Worm (Caenorhabditis elegans): ENCODE data around the gene tyr-2.
A peak's percentile ranks its signal among the peaks of the same experiment; 100 is the strongest.

Gene tyr-2

ce11 chrIII:13721066-13721465, 23.0 kb upstream of the tyr-2 start (continued):
- TF ChIP-seq nhr-6 (tag; optimal IDR thresholded peaks at IDR 0.05) (peak; percentile 10), ceh-62 (tag; optimal IDR thresholded peaks at IDR 0.05) (no peak), duxl-1 (tag; optimal IDR thresholded peaks at IDR 0.05; ENCODE audit: poor library complexity) (no peak), set-16 (GFP tag; IDR thresholded peaks at IDR 0.05) (peak; percentile 98), ctbp-1 (GFP tag; IDR thresholded peaks at IDR 0.05) (0 out of 2 replicates have a peak, but pooled peaks have one; percentile 34), rbr-2 (tag; optimal IDR thresholded peaks at IDR 0.05) (peak; percentile 9), pqm-1 (tag; optimal IDR thresholded peaks at IDR 0.05) (no peak), ceh-32 (tag; optimal IDR thresholded peaks at IDR 0.05; ENCODE audit: poor library complexity) (no peak), lim-7 (GFP tag; IDR thresholded peaks at IDR 0.05) (peak; percentile 63; the same call in 1 of the 2 replicates), attf-4 (tag; optimal IDR thresholded peaks at IDR 0.05) (no peak), hif-1 (tag; optimal IDR thresholded peaks at IDR 0.05) (peak in 1 of 2 experiments; percentile 54), mdl-1 (tag; optimal IDR thresholded peaks at IDR 0.05) (peak in 1 of 2 experiments; percentile 23), unc-130 (GFP tag; optimal IDR thresholded peaks at IDR 0.05) (no peak), daf-8 (GFP tag; IDR thresholded peaks at IDR 0.05) (no peak), nhr-102 (tag; optimal IDR thresholded peaks at IDR 0.05) (peak; percentile 16), T26A8.4 (GFP tag; IDR thresholded peaks at IDR 0.05) (peak; percentile 74), cey-2 (tag; optimal IDR thresholded peaks at IDR 0.05; ENCODE audit: borderline replicate concordance, insufficient read depth) (no peak), mep-1 (tag; optimal IDR thresholded peaks at IDR 0.05) (peak; percentile 28), skn-1 (tag; optimal IDR thresholded peaks at IDR 0.05) (no peak), snpc-1.2 (GFP tag; IDR thresholded peaks at IDR 0.05) (0 out of 2 replicates have a peak, but pooled peaks have one; percentile 39), php-3 (GFP tag; IDR thresholded peaks at IDR 0.05) (no peak; the same call in 1 of the 2 replicates)

ce11 chrIII:13721944-13722343, 22.1 kb upstream of the tyr-2 start:
- TF ChIP-seq aha-1 (tag) (peak; percentile 91), T20F7.1 (GFP tag; optimal IDR thresholded peaks at IDR 0.05) (peak; percentile 5), fos-1 (tag; optimal IDR thresholded peaks at IDR 0.05) (no peak), php-3 (GFP tag; IDR thresholded peaks at IDR 0.05) (0 out of 2 replicates have a peak, but pooled peaks have one; percentile 7), nhr-11 (tag; optimal IDR thresholded peaks at IDR 0.05) (no peak)

- TF ChIP-seq ceh-82 (tag; optimal IDR thresholded peaks at IDR 0.05): no peak
- TF ChIP-seq T20F7.1 (GFP tag; optimal IDR thresholded peaks at IDR 0.05): no peak
- peak; percentile 42; the same call in 1 of the 2 replicates for TF ChIP-seq nhr-42 (GFP tag; IDR thresholded peaks at IDR 0.05)
- no peak for TF ChIP-seq Y75B8A.6 (GFP tag; IDR thresholded peaks at IDR 0.05)
- TF ChIP-seq egl-43 (GFP tag; IDR thresholded peaks at IDR 0.05): 0 out of 2 replicates have a peak, but pooled peaks have one; percentile 51
- no peak for TF ChIP-seq F10B5.3 (tag; optimal IDR thresholded peaks at IDR 0.05)
- no peak for TF ChIP-seq nhr-77 (tag; optimal IDR thresholded peaks at IDR 0.05)
- TF ChIP-seq ceh-32 (tag; optimal IDR thresholded peaks at IDR 0.05; ENCODE audit: poor library complexity): no peak
- TF ChIP-seq Y48G9A.11 (GFP tag; IDR thresholded peaks at IDR 0.05): no peak
- no peak for TF ChIP-seq dmd-8 (GFP tag; IDR thresholded peaks at IDR 0.05)
- no peak for TF ChIP-seq F44E2.7 (GFP tag; IDR thresholded peaks at IDR 0.05)
- no peak for TF ChIP-seq gei-8 (GFP tag; optimal IDR thresholded peaks at IDR 0.05)
- TF ChIP-seq lim-7 (GFP tag; IDR thresholded peaks at IDR 0.05): no peak
- TF ChIP-seq php-3 (GFP tag; IDR thresholded peaks at IDR 0.05): no peak
- TF ChIP-seq pha-4 (GFP tag; IDR thresholded peaks at IDR 0.05): no peak
- no peak for TF ChIP-seq pha-4 (tag; optimal IDR thresholded peaks at IDR 0.05)
- TF ChIP-seq dpl-1 (GFP tag; optimal IDR thresholded peaks at IDR 0.05): no peak
- peak; percentile 18 for TF ChIP-seq hlh-30 (tag; optimal IDR thresholded peaks at IDR 0.05; ENCODE audit: insufficient read depth)
- TF ChIP-seq hlh-11 (tag; optimal IDR thresholded peaks at IDR 0.05): no peak
- TF ChIP-seq lsy-2 (tag; optimal IDR thresholded peaks at IDR 0.05): no peak
- 0 out of 2 replicates have a peak, but pooled peaks have one; percentile 4 for TF ChIP-seq ZK337.2 (GFP tag; IDR thresholded peaks at IDR 0.05)
- TF ChIP-seq hif-1 (tag; optimal IDR thresholded peaks at IDR 0.05): no peak
- peak in 1 of 2 experiments; percentile 54 for TF ChIP-seq unc-62 (GFP tag; optimal IDR thresholded peaks at IDR 0.05 in 1 of 2)
- TF ChIP-seq unc-62 (tag; optimal IDR thresholded peaks at IDR 0.05): no peak
- no peak for TF ChIP-seq dmd-9 (GFP tag; IDR thresholded peaks at IDR 0.05)
- TF ChIP-seq nhr-41 (GFP tag; IDR thresholded peaks at IDR 0.05): no peak
- no peak for TF ChIP-seq ztf-7 (tag; optimal IDR thresholded peaks at IDR 0.05)
Measured at ce11 chrIII:13722387-13723122, 21.5 kb upstream of the tyr-2 start.

All from whole organism, L4 larva.